Fruit fly (Drosophila melanogaster) whole organism, pupa: ENCODE results near the gene CG18731.

Experiments
- CG10348 ChIP-seq: fragments of 200-800 bp; sonication (Bioruptor generic); IDR thresholded peaks from 2 replicates; pipeline ENCODE4 v1.3.6; 2022; ENCODE audit warnings: missing biosample characterization, missing genetic modification characterization
- CG12605 ChIP-seq: fragments of 200-800 bp; sonication (Bioruptor generic); IDR thresholded peaks from 2 replicates; pipeline ENCODE4 v1.3.6; 2022; ENCODE audit warnings: missing biosample characterization, missing genetic modification characterization
- CG13204 ChIP-seq: fragments of 200-800 bp; sonication (Bioruptor generic); optimal IDR thresholded peaks from 2 replicates; lab custom pipeline; 2018; ENCODE audit warnings: missing biosample characterization, mild to moderate bottlenecking, missing genetic modification characterization, moderate library complexity
- CG14655 ChIP-seq: fragments of 200-800 bp; sonication (Bioruptor generic); optimal IDR thresholded peaks from 3 replicates; lab custom pipeline; 2017; ENCODE audit warnings: mild to moderate bottlenecking, missing biosample characterization, missing genetic modification reagents, missing genetic modification characterization
- CG15710 ChIP-seq: fragments of 200-800 bp; sonication (Bioruptor generic); optimal IDR thresholded peaks from 2 replicates; lab custom pipeline; 2018; ENCODE audit warnings: missing biosample characterization, mild to moderate bottlenecking, missing genetic modification characterization, moderate library complexity
- CG17806 ChIP-seq: fragments of 200-800 bp; sonication (Bioruptor generic); optimal IDR thresholded peaks from 2 replicates; lab custom pipeline; 2018; ENCODE audit warnings: missing biosample characterization, mild to moderate bottlenecking, missing genetic modification characterization, moderate library complexity
- CG32121 ChIP-seq: fragments of 200-800 bp; sonication (Bioruptor generic); IDR thresholded peaks from 2 replicates; pipeline ENCODE4 v1.3.6; 2022; ENCODE audit warnings: missing biosample characterization, missing genetic modification characterization
- CG34367 ChIP-seq: fragments of 200-800 bp; sonication (Bioruptor generic); optimal IDR thresholded peaks from 2 replicates; lab custom pipeline; 2018; ENCODE audit warnings: missing biosample characterization, mild to moderate bottlenecking, missing genetic modification characterization
- CG4496 ChIP-seq: fragments of 200-800 bp; sonication (Bioruptor generic); IDR thresholded peaks from 3 replicates; pipeline ENCODE4 v1.3.6; 2022; ENCODE audit warnings: missing biosample characterization, missing genetic modification characterization
- CG8159 ChIP-seq: fragments of 200-800 bp; sonication (Bioruptor generic); optimal IDR thresholded peaks from 3 replicates; lab custom pipeline; 2018; ENCODE audit warnings: missing biosample characterization, mild to moderate bottlenecking, missing genetic modification characterization, moderate library complexity
- CG8301 ChIP-seq: fragments of 200-800 bp; sonication (Bioruptor generic); optimal IDR thresholded peaks from 2 replicates; lab custom pipeline; 2018; ENCODE audit warnings: missing biosample characterization, mild to moderate bottlenecking, missing genetic modification characterization
- CG9948 ChIP-seq: fragments of 200-800 bp; sonication (Bioruptor generic); optimal IDR thresholded peaks from 2 replicates; lab custom pipeline; 2018; ENCODE audit warnings: missing biosample characterization, mild to moderate bottlenecking, missing genetic modification characterization, moderate library complexity
- D1 ChIP-seq: fragments of 200-800 bp; sonication (Bioruptor generic); optimal IDR thresholded peaks from 2 replicates; lab custom pipeline; 2018; ENCODE audit warnings: missing biosample characterization, mild to moderate bottlenecking, missing genetic modification characterization, moderate library complexity
- EcR ChIP-seq: fragments of 200-800 bp; sonication (Bioruptor generic); optimal IDR thresholded peaks from 3 replicates; lab custom pipeline; 2019; ENCODE audit warnings: missing biosample characterization, missing genetic modification characterization, mild to moderate bottlenecking, moderate library complexity, missing genetic modification reagents
- Ets98B ChIP-seq: fragments of 200-800 bp; sonication (Bioruptor generic); IDR thresholded peaks from 2 replicates; pipeline ENCODE4 v1.3.6; 2022; ENCODE audit warnings: missing biosample characterization, missing genetic modification characterization
- Pif1A ChIP-seq: fragments of 200-800 bp; sonication (Bioruptor generic); optimal IDR thresholded peaks from 3 replicates; lab custom pipeline; 2016; ENCODE audit warnings: missing biosample characterization, missing genetic modification characterization
- Pif1B ChIP-seq: fragments of 200-800 bp; sonication (Bioruptor generic); optimal IDR thresholded peaks from 3 replicates; lab custom pipeline; 2016; ENCODE audit warnings: missing biosample characterization, missing genetic modification characterization
- Snoo ChIP-seq: fragments of 200-800 bp; sonication (Bioruptor generic); optimal IDR thresholded peaks from 3 replicates; lab custom pipeline; 2017; ENCODE audit warnings: missing biosample characterization, mild to moderate bottlenecking, missing genetic modification characterization, inconsistent platforms
- fd96Ca ChIP-seq: fragments of 200-800 bp; sonication (Bioruptor generic); IDR thresholded peaks from 3 replicates; pipeline ENCODE4 v1.3.6; 2022; ENCODE audit warnings: missing biosample characterization, missing genetic modification characterization
- gl ChIP-seq: fragments of 200-800 bp; sonication (Bioruptor generic); optimal IDR thresholded peaks from 2 replicates; lab custom pipeline; 2018; ENCODE audit warnings: missing biosample characterization, mild to moderate bottlenecking, missing genetic modification characterization
- rn ChIP-seq: fragments of 200-800 bp; sonication (Bioruptor generic); IDR thresholded peaks from 2 replicates; pipeline ENCODE4 v1.3.6; 2022; ENCODE audit warnings: missing biosample characterization, missing genetic modification characterization

CG18731 gene

DNA sequence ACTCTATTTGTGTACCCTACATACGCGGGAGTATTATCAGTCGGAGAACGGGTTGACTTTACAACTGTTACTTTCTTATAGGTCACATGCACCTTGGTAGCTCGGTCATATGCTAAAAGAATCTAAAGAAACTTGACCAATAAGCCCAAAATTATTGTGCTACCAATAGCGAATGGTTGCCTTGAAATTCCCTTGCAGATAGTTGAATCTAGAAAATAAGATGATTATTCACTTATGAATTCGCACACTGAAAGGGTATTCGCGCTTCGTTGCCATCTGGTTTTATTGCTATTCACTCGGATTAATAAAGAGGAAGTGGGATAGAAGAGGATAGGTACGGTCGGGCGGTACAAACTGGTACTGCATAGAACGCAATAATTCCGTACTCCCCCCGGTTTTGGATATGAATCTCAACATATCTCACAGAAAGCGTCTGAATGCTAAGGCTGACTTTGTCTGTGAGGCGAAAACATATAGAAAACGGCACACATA lies 49.1 kb downstream of the CG18731 start:
- TF ChIP-seq rn (GFP tag; lab: Robert Waterston, UW) = peak; percentile 67; the same call in 1 of the 2 replicates
- peak; percentile 78 for TF ChIP-seq CG34367
- TF ChIP-seq CG12605 (GFP tag; lab: Robert Waterston, UW) = no peak
- peak; percentile 78; the same call in 2 of the 3 replicates for TF ChIP-seq CG4496 (GFP tag; lab: Robert Waterston, UW)
- TF ChIP-seq Pif1A (GFP tag; lab: Kevin White, UChicago) = peak; percentile 82
- peak; percentile 70 for TF ChIP-seq Pif1B
- TF ChIP-seq Snoo = peak; percentile 4
- peak; percentile 80 for TF ChIP-seq CG8301 (tag; lab: Kevin White, UChicago)
- TF ChIP-seq CG15710 (tag; lab: Kevin White, UChicago) = peak; percentile 86
- TF ChIP-seq EcR (GFP tag; lab: Kevin White, UChicago) = no peak
- TF ChIP-seq fd96Ca (GFP tag; lab: Robert Waterston, UW) = peak; percentile 86
- TF ChIP-seq CG14655 (GFP tag; lab: Kevin White, UChicago) = peak; percentile 84
- peak; percentile 74 for TF ChIP-seq CG9948
- TF ChIP-seq Ets98B (GFP tag; lab: Robert Waterston, UW) = peak; percentile 43; the same call in 1 of the 2 replicates
- peak; percentile 53 for TF ChIP-seq CG13204 (GFP tag; lab: Kevin White, UChicago)
- TF ChIP-seq D1 (tag; lab: Kevin White, UChicago) = no peak
- peak; percentile 83 for TF ChIP-seq CG8159
- TF ChIP-seq gl (tag; lab: Kevin White, UChicago) = peak; percentile 50
- peak; percentile 78 for TF ChIP-seq CG32121 (GFP tag; lab: Robert Waterston, UW)
- TF ChIP-seq CG10348 = peak; percentile 42
- peak; percentile 68 for TF ChIP-seq CG17806 (tag; lab: Kevin White, UChicago)

DNA sequence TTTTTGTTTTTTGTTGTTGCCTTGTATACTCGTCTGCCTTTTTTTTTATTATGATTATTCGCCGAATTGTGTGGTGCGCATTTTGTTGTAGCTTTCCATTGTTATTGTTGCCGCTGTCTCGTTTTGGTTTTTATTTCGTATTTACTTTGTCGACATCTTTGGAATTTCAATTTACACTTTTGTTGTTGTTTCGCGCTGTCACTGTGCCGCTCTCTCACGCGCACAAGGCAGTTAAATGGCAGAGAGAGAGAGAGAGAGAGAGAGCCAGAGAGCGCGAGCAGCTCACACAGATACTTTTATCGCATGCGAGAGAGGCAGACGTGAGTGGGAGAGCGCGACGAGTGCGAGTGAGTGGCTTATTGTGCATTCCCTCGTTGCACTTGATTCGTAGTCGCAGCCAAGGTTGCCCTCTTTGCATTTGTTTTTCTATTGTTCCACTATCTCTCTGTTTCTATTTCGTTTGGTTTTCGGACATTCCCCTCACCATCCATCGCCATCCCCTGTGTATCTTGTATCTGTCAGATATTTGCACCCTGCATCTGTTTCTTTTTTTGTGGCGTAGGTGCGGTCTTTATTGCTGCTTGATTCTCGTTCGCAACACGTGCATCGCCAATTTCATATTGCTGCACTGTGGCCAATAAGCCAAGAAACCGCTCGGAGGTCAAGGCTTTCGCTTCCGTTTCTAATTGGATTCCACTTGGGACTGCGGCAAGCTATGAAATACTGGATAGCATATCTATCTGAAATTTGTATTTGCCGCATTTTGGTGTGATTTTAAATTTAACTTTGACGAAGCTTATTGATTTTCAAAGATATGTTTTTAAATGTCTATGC lies 49.8 kb downstream of the CG18731 start:
- no peak for TF ChIP-seq Pif1B
- TF ChIP-seq gl (tag; lab: Kevin White, UChicago) = peak; percentile 9
- TF ChIP-seq CG13204 (GFP tag; lab: Kevin White, UChicago) = peak; percentile 50
- TF ChIP-seq D1 (tag; lab: Kevin White, UChicago) = no peak
- TF ChIP-seq fd96Ca (GFP tag; lab: Robert Waterston, UW) = peak; percentile 47; the same call in 2 of the 3 replicates
- TF ChIP-seq CG34367 = no peak
- peak; percentile 26; the same call in 1 of the 2 replicates for TF ChIP-seq CG32121 (GFP tag; lab: Robert Waterston, UW)
- TF ChIP-seq Ets98B (GFP tag; lab: Robert Waterston, UW) = peak; percentile 56; the same call in 1 of the 2 replicates
- no peak for TF ChIP-seq CG10348
- no peak for TF ChIP-seq Pif1A (GFP tag; lab: Kevin White, UChicago)
- no peak for TF ChIP-seq CG8159
- peak; percentile 41 for TF ChIP-seq EcR (GFP tag; lab: Kevin White, UChicago)
- TF ChIP-seq Snoo = no peak
